Fruit fly (Drosophila melanogaster) whole organism: ENCODE results near the gene Ndae1.
A peak's percentile ranks its signal among the peaks of the same experiment; 100 is the strongest.

Source experiments
- CG8478 ChIP-seq: fragments of >200 bp; optimal IDR thresholded peaks from 2 replicates; lab custom pipeline; 2018; ENCODE audit warnings: inconsistent platforms
- Dll ChIP-seq: fragments of >200 bp; optimal IDR thresholded peaks from 2 replicates; lab custom pipeline; 2017
- EcR ChIP-seq, 2 experiments: fragments of >200 bp; optimal IDR thresholded peaks; 2 replicates each; lab custom pipeline; 2017; ENCODE audit warnings: missing biosample characterization in 2 of 2, missing genetic modification characterization in 2 of 2, missing genetic modification reagents in 2 of 2
- pan ChIP-seq: fragments of >200 bp; optimal IDR thresholded peaks from 2 replicates; lab custom pipeline; 2017
- usp ChIP-seq: fragments of >200 bp; optimal IDR thresholded peaks from 2 replicates; lab custom pipeline; 2017; ENCODE audit warnings: missing biosample characterization, missing genetic modification characterization, mixed read lengths

dm6 chr2L:7189674-7190073 lies 59.5 kb downstream of the Ndae1 start, which contains the start of gene CG4496:
- TF ChIP-seq usp (GFP tag; lab: Kevin White, UChicago): no peak
- TF ChIP-seq Dll (lab: Kevin White, UChicago): no peak
- peak in 1 of 2 experiments; percentile 27 for TF ChIP-seq EcR (GFP tag; optimal IDR thresholded peaks at IDR 0.05; lab: Kevin White, UChicago)
- no peak for TF ChIP-seq pan (lab: Kevin White, UChicago)
- no peak for TF ChIP-seq CG8478 (lab: Kevin White, UChicago)
